Fruit fly (Drosophila melanogaster) whole organism, embryonic: Measurements from ENCODE around the gene GC2.

Source experiments
- C15 ChIP-seq: fragments of 200-800 bp; sonication (Bioruptor generic); IDR thresholded peaks from 3 replicates; pipeline ENCODE4 v1.3.6; 2022; ENCODE audit warnings: missing biosample characterization, missing genetic modification characterization
- CG1024 ChIP-seq: fragments of 200-800 bp; sonication (Bioruptor generic); IDR thresholded peaks from 2 replicates; pipeline ENCODE4 v1.3.6; 2022; ENCODE audit warnings: missing biosample characterization, missing genetic modification characterization
- CG11247 ChIP-seq: fragments of 200-800 bp; sonication (Bioruptor generic); IDR thresholded peaks from 2 replicates; pipeline ENCODE4 v1.3.6; 2022; ENCODE audit warnings: missing biosample characterization, missing genetic modification characterization
- CG13424 ChIP-seq: fragments of 200-800 bp; sonication (Bioruptor generic); optimal IDR thresholded peaks from 2 replicates; lab custom pipeline; 2019; ENCODE audit warnings: missing biosample characterization, mild to moderate bottlenecking, missing genetic modification characterization, moderate library complexity
- CG14667 ChIP-seq: fragments of 200-800 bp; sonication (Bioruptor generic); IDR thresholded peaks from 2 replicates; pipeline ENCODE4 v1.3.6; 2022; ENCODE audit warnings: missing biosample characterization, missing genetic modification characterization
- CG14965 ChIP-seq: fragments of 200-800 bp; sonication (Bioruptor generic); optimal IDR thresholded peaks from 2 replicates; lab custom pipeline; 2016; ENCODE audit warnings: missing biosample characterization, missing genetic modification characterization, borderline replicate concordance
- CG15696 ChIP-seq: fragments of 200-800 bp; sonication (Bioruptor generic); optimal IDR thresholded peaks from 2 replicates; lab custom pipeline; 2019; ENCODE audit warnings: missing biosample characterization, mild to moderate bottlenecking, missing genetic modification characterization, moderate library complexity
- CG18619 ChIP-seq: fragments of 200-800 bp; sonication (Bioruptor generic); optimal IDR thresholded peaks from 3 replicates; lab custom pipeline; 2017; ENCODE audit warnings: missing biosample characterization, mild to moderate bottlenecking, missing genetic modification characterization
- CG31388 ChIP-seq: fragments of 200-800 bp; sonication (Bioruptor generic); optimal IDR thresholded peaks from 2 replicates; lab custom pipeline; 2016; ENCODE audit warnings: missing biosample characterization, missing genetic modification characterization
- CG3726 ChIP-seq: fragments of 200-800 bp; sonication (Bioruptor generic); IDR thresholded peaks from 3 replicates; pipeline ENCODE4, ENCODE4 v1.3.6; 2022; ENCODE audit warnings: missing biosample characterization, missing genetic modification characterization
- CG5245 ChIP-seq: fragments of 200-800 bp; sonication (Bioruptor generic); optimal IDR thresholded peaks from 3 replicates; lab custom pipeline; 2016; ENCODE audit warnings: missing biosample characterization, missing genetic modification characterization
- CG6175 ChIP-seq: fragments of 200-800 bp; sonication (Bioruptor generic); IDR thresholded peaks from 3 replicates; pipeline ENCODE4 v1.3.6; 2022; ENCODE audit warnings: missing biosample characterization, missing genetic modification characterization
- CG7556 ChIP-seq: fragments of 200-800 bp; sonication (Bioruptor generic); optimal IDR thresholded peaks from 2 replicates; lab custom pipeline; 2017; ENCODE audit warnings: missing biosample characterization, mild to moderate bottlenecking, missing genetic modification characterization
- CG8290 ChIP-seq, 3 experiments: fragments of 200-800 bp; sonication (Bioruptor generic); optimal IDR thresholded peaks; 2 replicates each; lab custom pipeline; 2016 to 2019; ENCODE audit warnings: missing biosample characterization in 3 of 3, missing genetic modification characterization in 3 of 3, mild to moderate bottlenecking in 2 of 3, moderate library complexity in 1 of 3
- Dad ChIP-seq: fragments of 200-800 bp; sonication (Bioruptor generic); optimal IDR thresholded peaks from 3 replicates; lab custom pipeline; 2016; ENCODE audit warnings: missing biosample characterization, missing genetic modification characterization
- Deaf1 ChIP-seq: fragments of 200-800 bp; optimal IDR thresholded peaks from 3 replicates; lab custom pipeline; 2019; ENCODE audit warnings: missing biosample characterization, mild to moderate bottlenecking, missing genetic modification characterization, moderate library complexity
- Hand ChIP-seq: fragments of 200-800 bp; sonication (Bioruptor generic); optimal IDR thresholded peaks from 2 replicates; lab custom pipeline; 2017; ENCODE audit warnings: mild to moderate bottlenecking, missing biosample characterization, missing genetic modification reagents, missing genetic modification characterization
- Hey ChIP-seq: fragments of 200-800 bp; sonication (Bioruptor generic); optimal IDR thresholded peaks from 3 replicates; lab custom pipeline; 2018; ENCODE audit warnings: missing biosample characterization, mild to moderate bottlenecking, missing genetic modification characterization
- Hmx ChIP-seq: fragments of 200-800 bp; sonication (Bioruptor generic); optimal IDR thresholded peaks from 2 replicates; lab custom pipeline; 2016; ENCODE audit warnings: missing biosample characterization, missing genetic modification characterization
- MESR4 ChIP-seq: fragments of 200-800 bp; sonication (Bioruptor generic); optimal IDR thresholded peaks from 2 replicates; lab custom pipeline; 2018; ENCODE audit warnings: missing biosample characterization, mild to moderate bottlenecking, missing genetic modification characterization, moderate library complexity
- Nf-YC ChIP-seq: fragments of 200-800 bp; optimal IDR thresholded peaks from 3 replicates; lab custom pipeline; 2019; ENCODE audit warnings: missing biosample characterization, mild to moderate bottlenecking, missing genetic modification characterization, moderate library complexity
- Oaz ChIP-seq: fragments of 200-800 bp; sonication (Bioruptor generic); IDR thresholded peaks from 2 replicates; pipeline ENCODE4 v1.3.6; 2022; ENCODE audit warnings: missing biosample characterization, missing genetic modification characterization
- Six4 ChIP-seq: fragments of 200-800 bp; sonication (Bioruptor generic); optimal IDR thresholded peaks from 2 replicates; lab custom pipeline; 2016; ENCODE audit warnings: missing biosample characterization, missing genetic modification characterization
- Sry-β ChIP-seq: fragments of 200-800 bp; sonication (Bioruptor generic); optimal IDR thresholded peaks from 2 replicates; lab custom pipeline; 2018; ENCODE audit warnings: missing biosample characterization, mild to moderate bottlenecking, missing genetic modification characterization, moderate library complexity
- Usf ChIP-seq: fragments of 200-800 bp; sonication (Bioruptor generic); optimal IDR thresholded peaks from 2 replicates; lab custom pipeline; 2017; ENCODE audit warnings: missing genotype, missing biosample characterization, missing genetic modification characterization
- ase ChIP-seq: fragments of 200-800 bp; sonication (Bioruptor generic); IDR thresholded peaks from 3 replicates; pipeline ENCODE4 v1.3.6; 2022; ENCODE audit warnings: missing biosample characterization, missing genetic modification characterization
- ato ChIP-seq: fragments of 200-800 bp; sonication (Bioruptor generic); IDR thresholded peaks from 2 replicates; pipeline ENCODE4 v1.3.6; 2022; ENCODE audit warnings: missing biosample characterization, missing genetic modification characterization; ENCODE audit not compliant: partially characterized antibody
- crc ChIP-seq: fragments of 200-800 bp; sonication (Bioruptor generic); optimal IDR thresholded peaks from 2 replicates; lab custom pipeline; 2016; ENCODE audit warnings: missing biosample characterization, missing genetic modification characterization
- croc ChIP-seq: fragments of 200-800 bp; sonication (Bioruptor generic); conservative IDR thresholded peaks from 3 replicates; pipeline ENCODE4 v1.3.6; 2022; ENCODE audit warnings: missing biosample characterization, missing genetic modification characterization
- cwo ChIP-seq: fragments of 200-800 bp; sonication (Bioruptor generic); optimal IDR thresholded peaks from 3 replicates; lab custom pipeline; 2017; ENCODE audit warnings: missing biosample characterization, missing genetic modification characterization, mild to moderate bottlenecking, moderate library complexity, missing genetic modification reagents
- exex ChIP-seq: fragments of 200-800 bp; sonication (Bioruptor generic); optimal IDR thresholded peaks from 4 replicates; lab custom pipeline; 2018; ENCODE audit warnings: missing biosample characterization, mild to moderate bottlenecking, missing genetic modification characterization, moderate library complexity
- gce ChIP-seq: fragments of 200-800 bp; sonication (Bioruptor generic); IDR thresholded peaks from 3 replicates; pipeline ENCODE4 v1.3.6; 2022; ENCODE audit warnings: missing biosample characterization, missing genetic modification characterization
- kni ChIP-seq: fragments of 200-800 bp; sonication (Bioruptor generic); optimal IDR thresholded peaks from 3 replicates; lab custom pipeline; 2017; ENCODE audit warnings: mild to moderate bottlenecking, missing biosample characterization, missing genetic modification reagents, missing genetic modification characterization
- lab ChIP-seq: fragments of 200-800 bp; sonication (Bioruptor generic); optimal IDR thresholded peaks from 3 replicates; lab custom pipeline; 2017; ENCODE audit warnings: missing biosample characterization, missing genetic modification characterization, mild to moderate bottlenecking, moderate library complexity, missing genetic modification reagents
- luna ChIP-seq: fragments of 200-800 bp; sonication (Bioruptor generic); optimal IDR thresholded peaks from 2 replicates; lab custom pipeline; 2016; ENCODE audit warnings: missing biosample characterization, missing genetic modification characterization
- maf-S ChIP-seq: fragments of 200-800 bp; sonication (Bioruptor generic); optimal IDR thresholded peaks from 2 replicates; lab custom pipeline; 2016; ENCODE audit warnings: missing biosample characterization, missing genetic modification characterization
- org-1 ChIP-seq: fragments of 200-800 bp; sonication (Bioruptor generic); optimal IDR thresholded peaks from 2 replicates; lab custom pipeline; 2017; ENCODE audit warnings: missing biosample characterization, missing genetic modification characterization
- repo ChIP-seq: fragments of 200-800 bp; sonication (Bioruptor generic); optimal IDR thresholded peaks from 2 replicates; lab custom pipeline; 2016; ENCODE audit warnings: missing biosample characterization, missing genetic modification characterization
- sc ChIP-seq, 3 experiments: fragments of >200 bp in 2 of 3; fragments of 200-800 bp in 1 of 3; sonication (Bioruptor generic) in 1 of 3; optimal IDR thresholded peaks; 2 replicates in 2 of 3; 3 replicates in 1 of 3; lab custom pipeline; 2017; ENCODE audit warnings: mild to moderate bottlenecking in 1 of 3, missing biosample characterization in 1 of 3, missing genetic modification characterization in 1 of 3, missing genetic modification reagents in 1 of 3
- sens-2 ChIP-seq: fragments of 200-800 bp; sonication (Bioruptor generic); IDR thresholded peaks from 2 replicates; pipeline ENCODE4 v1.3.6; 2022; ENCODE audit warnings: missing biosample characterization, missing genetic modification characterization
- sisA ChIP-seq: fragments of 200-800 bp; sonication (Bioruptor generic); IDR thresholded peaks from 2 replicates; pipeline ENCODE4 v1.3.6; 2022; ENCODE audit warnings: missing biosample characterization, missing genetic modification characterization
- sqz ChIP-seq: fragments of 200-800 bp; sonication (Bioruptor generic); optimal IDR thresholded peaks from 3 replicates; lab custom pipeline; 2018; ENCODE audit warnings: missing biosample characterization, mild to moderate bottlenecking, missing genetic modification characterization
- stwl ChIP-seq: fragments of 200-800 bp; sonication (Bioruptor generic); optimal IDR thresholded peaks from 3 replicates; lab custom pipeline; 2018; ENCODE audit warnings: missing biosample characterization, mild to moderate bottlenecking, missing genetic modification characterization, moderate library complexity
- tup ChIP-seq: fragments of 200-800 bp; sonication (Bioruptor generic); optimal IDR thresholded peaks from 2 replicates; lab custom pipeline; 2016; ENCODE audit warnings: missing biosample characterization, mild to moderate bottlenecking, missing genetic modification characterization, moderate library complexity
- vnd ChIP-seq: fragments of 200-800 bp; sonication (Bioruptor generic); IDR thresholded peaks from 3 replicates; pipeline ENCODE4 v1.3.6; 2022; ENCODE audit warnings: missing biosample characterization, missing genetic modification characterization; ENCODE audit not compliant: partially characterized antibody
- z ChIP-seq: fragments of 200-800 bp; sonication (Bioruptor generic); IDR thresholded peaks from 3 replicates; pipeline ENCODE4 v1.3.6; 2022; ENCODE audit warnings: missing biosample characterization, missing genetic modification characterization
- zf30C ChIP-seq: fragments of 200-800 bp; sonication (Bioruptor generic); optimal IDR thresholded peaks from 3 replicates; lab custom pipeline; 2018; ENCODE audit warnings: missing biosample characterization, mild to moderate bottlenecking, missing genetic modification characterization
- zfh1 ChIP-seq: fragments of 200-800 bp; sonication (Bioruptor generic); IDR thresholded peaks from 3 replicates; pipeline ENCODE4 v1.3.6; 2022; ENCODE audit warnings: missing biosample characterization, missing genetic modification characterization

GC2 gene

DNA sequence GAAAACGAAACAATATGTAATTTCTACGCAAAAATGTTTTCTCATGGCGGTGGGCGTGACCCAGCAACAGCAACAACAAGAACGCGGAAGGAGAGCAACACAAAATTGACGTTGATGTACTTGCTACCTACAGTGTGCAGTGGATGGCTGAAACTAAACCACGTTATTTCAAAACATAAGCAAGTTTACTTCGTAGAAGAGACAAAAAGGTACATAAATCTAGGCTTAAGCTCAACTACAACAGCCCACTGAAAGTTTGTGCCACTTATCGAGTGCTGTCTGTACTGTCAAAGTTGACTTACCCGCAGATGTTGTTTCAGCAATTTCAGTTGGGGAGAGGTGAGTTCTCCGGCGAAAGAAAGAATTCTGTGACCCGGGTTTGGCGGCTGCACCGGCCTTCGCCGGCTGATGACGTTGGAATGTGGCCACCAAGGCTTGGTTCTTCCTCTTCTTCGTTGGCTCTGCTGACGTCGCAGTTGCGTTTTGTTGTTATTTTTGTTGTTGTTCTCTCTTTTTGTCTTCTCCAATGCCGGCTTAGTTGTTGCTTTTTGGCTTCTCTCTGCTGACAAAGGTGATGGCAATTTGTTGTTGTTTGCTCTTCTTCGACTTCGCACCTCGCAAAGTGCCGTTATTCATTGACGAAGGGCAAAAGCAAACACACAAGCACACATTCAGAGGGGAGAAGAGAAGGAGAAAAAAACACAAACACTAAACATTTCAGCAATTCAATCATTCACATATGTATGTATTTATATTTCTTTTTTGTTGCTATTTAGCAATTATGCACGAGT is 24.2 kb upstream of the GC2 start (continued):
- TF ChIP-seq Usf (GFP tag; lab: Kevin White, UChicago) (no peak), zf30C (GFP tag; lab: Kevin White, UChicago) (no peak), Six4 (GFP tag; lab: Kevin White, UChicago) (no peak), sqz (peak; percentile 16), croc (GFP tag; lab: Robert Waterston, UW) (no peak), CG1024 (0 out of 2 replicates have a peak, but pooled peaks have one; percentile 5), CG13424 (tag; lab: Kevin White, UChicago) (no peak), CG18619 (GFP tag; lab: Kevin White, UChicago) (no peak), C15 (GFP tag; lab: Robert Waterston, UW) (0 out of 3 replicates have a peak, but pooled peaks have one; percentile 5), CG7556 (GFP tag; lab: Kevin White, UChicago) (no peak), CG11247 (GFP tag; lab: Robert Waterston, UW) (0 out of 2 replicates have a peak, but pooled peaks have one; percentile 18), kni (GFP tag; lab: Kevin White, UChicago) (peak; percentile 46), CG3726 (no peak), CG14667 (GFP tag; lab: Robert Waterston, UW) (0 out of 2 replicates have a peak, but pooled peaks have one; percentile 20), luna (GFP tag; lab: Kevin White, UChicago) (no peak), sens-2 (no peak), gce (no peak), exex (tag; lab: Kevin White, UChicago) (no peak), Hand (GFP tag; lab: Kevin White, UChicago) (no peak), CG5245 (GFP tag; lab: Kevin White, UChicago) (no peak), Nf-YC (tag; lab: Kevin White, UChicago) (no peak), CG8290 (GFP tag; optimal IDR thresholded peaks at IDR 0.05; lab: Kevin White, UChicago) (no peak), CG8290 (tag; optimal IDR thresholded peaks at IDR 0.05; lab: Kevin White, UChicago) (peak in 1 of 2 experiments; percentile 73), ato (GFP tag; lab: Robert Waterston, UW) (no peak), lab (GFP tag; lab: Kevin White, UChicago) (peak; percentile 26), Dad (no peak), Hey (tag; lab: Kevin White, UChicago) (no peak), CG15696 (tag; lab: Kevin White, UChicago) (no peak), Hmx (GFP tag; lab: Kevin White, UChicago) (no peak), sisA (GFP tag; lab: Robert Waterston, UW) (peak; percentile 43), Deaf1 (tag; lab: Kevin White, UChicago) (no peak), sc (optimal IDR thresholded peaks at IDR 0.05; lab: Kevin White, UChicago) (no peak), sc (GFP tag; optimal IDR thresholded peaks at IDR 0.05; lab: Kevin White, UChicago) (no peak), cwo (no peak), CG31388 (GFP tag; lab: Kevin White, UChicago) (no peak), vnd (GFP tag; lab: Robert Waterston, UW) (no peak), CG6175 (no peak), CG14965 (no peak), zfh1 (GFP tag; lab: Robert Waterston, UW) (no peak), org-1 (GFP tag; lab: Kevin White, UChicago) (peak; percentile 26), Oaz (GFP tag; lab: Robert Waterston, UW) (no peak; the same call in 1 of the 2 replicates), Sry-β (GFP tag; lab: Kevin White, UChicago) (no peak), repo (GFP tag; lab: Kevin White, UChicago) (no peak), tup (GFP tag; lab: Kevin White, UChicago) (no peak), z (no peak), ase (no peak), crc (GFP tag; lab: Kevin White, UChicago) (no peak), stwl (tag; lab: Kevin White, UChicago) (no peak), MESR4 (no peak), maf-S (GFP tag; lab: Kevin White, UChicago) (no peak)
